Worm (Caenorhabditis elegans): ENCODE data around the gene str-185.

DNA sequence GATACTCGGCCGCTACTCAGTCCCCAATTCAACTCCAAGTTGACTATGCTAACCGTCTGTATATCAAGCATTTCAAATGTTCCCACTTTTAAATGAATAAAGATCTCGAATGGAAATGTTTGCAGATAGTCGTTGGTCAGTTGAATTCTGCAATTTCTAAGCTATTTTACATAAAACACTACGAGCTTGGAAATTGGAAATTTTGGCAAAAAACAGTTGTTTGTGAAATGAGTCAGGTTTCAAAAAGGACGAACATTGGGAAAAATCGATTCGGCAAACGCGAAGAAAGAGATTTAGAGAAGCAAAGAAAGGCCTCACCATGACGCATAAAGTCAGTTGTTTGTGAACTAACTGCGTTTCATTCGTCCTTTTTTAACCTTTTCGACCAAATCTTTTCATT is 17.1 kb upstream of the str-185 start:
- peak; percentile 6 for TF ChIP-seq lsy-2 (tag; optimal IDR thresholded peaks at IDR 0.05)
- no peak for TF ChIP-seq unc-39 (tag; optimal IDR thresholded peaks at IDR 0.05)
- TF ChIP-seq nhr-76 (tag; optimal IDR thresholded peaks at IDR 0.05): no peak
- TF ChIP-seq elt-3 (tag; optimal IDR thresholded peaks at IDR 0.05): no peak
- TF ChIP-seq lin-13 (tag; optimal IDR thresholded peaks at IDR 0.05): no peak
- no peak for TF ChIP-seq nhr-237 (tag; optimal IDR thresholded peaks at IDR 0.05)
- TF ChIP-seq ceh-83 (GFP tag; optimal IDR thresholded peaks at IDR 0.05): no peak
- TF ChIP-seq mep-1 (tag; optimal IDR thresholded peaks at IDR 0.05): no peak
- TF ChIP-seq elt-1 (tag; optimal IDR thresholded peaks at IDR 0.05; ENCODE audit: borderline replicate concordance, insufficient read depth): no peak

Measured in whole organism, mixed stage, embryonic.